Worm (Caenorhabditis elegans) whole organism, early embryonic: ENCODE data around the gene Y54G2A.76.

Experiments
- B0310.2 ChIP-seq: sonication (generic microtip); optimal IDR thresholded peaks from 2 replicates; lab custom pipeline; 2016; ENCODE audit warnings: mild to moderate bottlenecking, missing genetic modification characterization, missing compliant biosample characterization
- F13C5.2 ChIP-seq: sonication (generic microtip); optimal IDR thresholded peaks from 2 replicates; lab custom pipeline; 2017; ENCODE audit warnings: mild to moderate bottlenecking, missing genetic modification characterization, inconsistent platforms, missing compliant biosample characterization
- aly-1 ChIP-seq: sonication (generic microtip); optimal IDR thresholded peaks from 2 replicates; lab custom pipeline; 2016; ENCODE audit warnings: missing genetic modification characterization, missing compliant biosample characterization
- ama-1 ChIP-seq: fragments of 150-350 bp; optimal IDR thresholded peaks from 2 replicates; lab custom pipeline; 2014
- ceh-13 ChIP-seq: fragments of 200-800 bp; sonication (Bioruptor generic); optimal IDR thresholded peaks from 2 replicates; lab custom pipeline; 2018; ENCODE audit warnings: mild to moderate bottlenecking, missing genetic modification characterization, missing compliant biosample characterization
- ceh-36 ChIP-seq: sonication (generic microtip); optimal IDR thresholded peaks from 2 replicates; lab custom pipeline; 2016; ENCODE audit warnings: missing genetic modification characterization, inconsistent platforms, missing compliant biosample characterization
- ets-7 ChIP-seq: sonication (generic microtip); optimal IDR thresholded peaks from 2 replicates; lab custom pipeline; 2016; ENCODE audit warnings: missing genotype, missing genetic modification characterization, missing compliant biosample characterization
- flt-1 ChIP-seq: fragments of 200-800 bp; sonication (Bioruptor generic); IDR thresholded peaks from 2 replicates; pipeline ENCODE4 v1.3.6; 2022; ENCODE audit warnings: missing genetic modification characterization, missing compliant biosample characterization
- hmbx-1 ChIP-seq: sonication (generic microtip); optimal IDR thresholded peaks from 2 replicates; lab custom pipeline; 2016; ENCODE audit warnings: mild to moderate bottlenecking, missing genetic modification characterization, missing compliant biosample characterization
- hmg-4 ChIP-seq: fragments of 200-800 bp; sonication (Bioruptor generic); optimal IDR thresholded peaks from 2 replicates; lab custom pipeline; 2018; ENCODE audit warnings: mild to moderate bottlenecking, missing genetic modification characterization, missing compliant biosample characterization
- hnd-1 ChIP-seq: sonication (generic microtip); optimal IDR thresholded peaks from 2 replicates; lab custom pipeline; 2016; ENCODE audit warnings: missing genetic modification characterization, missing compliant biosample characterization
- pes-1 ChIP-seq: fragments of 200-800 bp; sonication (Bioruptor generic); IDR thresholded peaks from 2 replicates; pipeline ENCODE4 v1.3.6; 2022; ENCODE audit warnings: missing genetic modification reagents, missing genetic modification characterization, missing compliant biosample characterization
- scrt-1 ChIP-seq: fragments of 200-800 bp; sonication (Bioruptor generic); IDR thresholded peaks from 2 replicates; pipeline ENCODE4 v1.3.6; 2022; ENCODE audit warnings: missing genetic modification characterization, missing compliant biosample characterization
- sea-1 ChIP-seq: fragments of 200-800 bp; sonication (Bioruptor generic); conservative IDR thresholded peaks from 2 replicates; pipeline ENCODE4 v1.3.6; 2022; ENCODE audit warnings: missing genetic modification characterization, missing compliant biosample characterization
- tbx-11 ChIP-seq: fragments of 200-800 bp; sonication (Bioruptor generic); IDR thresholded peaks from 2 replicates; pipeline ENCODE4 v1.3.6; 2022; ENCODE audit warnings: missing genetic modification characterization, missing compliant biosample characterization
- tbx-37 ChIP-seq: fragments of 200-800 bp; sonication (Bioruptor generic); conservative IDR thresholded peaks from 2 replicates; pipeline ENCODE4 v1.3.6; 2022; ENCODE audit warnings: missing genetic modification reagents, missing genetic modification characterization, missing compliant biosample characterization
- tra-4 ChIP-seq: sonication (generic microtip); optimal IDR thresholded peaks from 2 replicates; lab custom pipeline; 2017; ENCODE audit warnings: missing genetic modification characterization, missing compliant biosample characterization

Gene Y54G2A.76

ce11 chrIV:2803652-2804051, 5.6 kb upstream of the Y54G2A.76 start, which contains the start of gene Y54G2A.32:
TSS of gene Y54G2A.32 (plus strand) at chrIV:2803952.
- TF ChIP-seq hmbx-1, result no peak
- no peak for TF ChIP-seq hnd-1 (tag; lab: Kevin White, UChicago)
- no peak for TF ChIP-seq B0310.2 (tag; lab: Kevin White, UChicago)
- no peak for TF ChIP-seq hmg-4
- no peak for TF ChIP-seq tbx-11 (GFP tag; lab: Robert Waterston, UW)
- TF ChIP-seq ets-7, result no peak

DNA sequence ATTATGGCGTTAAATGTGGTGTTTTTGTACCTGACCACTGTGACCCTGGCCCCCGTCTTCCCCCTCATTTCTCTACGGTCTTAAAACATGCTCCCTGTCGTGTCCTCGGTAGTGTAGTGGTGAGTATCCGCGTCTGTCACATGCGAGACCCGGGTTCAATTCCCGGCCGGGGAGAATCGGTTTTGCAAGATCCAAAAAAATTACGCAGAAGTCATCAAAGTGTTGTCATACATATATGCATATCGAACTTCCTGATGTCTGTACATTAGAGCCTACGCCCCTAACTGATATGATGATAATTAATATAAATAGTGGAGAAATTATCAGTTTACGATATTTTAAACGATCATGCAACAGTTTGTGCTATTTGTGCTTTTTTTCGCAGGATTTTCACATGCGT, 3.7 kb upstream of the Y54G2A.76 start, which contains the start of gene Y54G2A.45:
Gene Y54G2A.45 (plus strand): TSS at position 333 of the 400 bp plus-strand sequence.
- TF ChIP-seq ceh-13 (GFP tag; lab: Kevin White, UChicago) (peak; percentile 80), ama-1 (lab: Kevin White, UChicago) (no peak), aly-1 (tag; lab: Kevin White, UChicago) (peak; percentile 65), B0310.2 (tag; lab: Kevin White, UChicago) (peak; percentile 81), tbx-37 (GFP tag; lab: Robert Waterston, UW) (peak; percentile 64; the same call in 1 of the 2 replicates), hnd-1 (tag; lab: Kevin White, UChicago) (peak; percentile 69), tra-4 (tag; lab: Kevin White, UChicago) (peak; percentile 30), hmg-4 (peak; percentile 87), F13C5.2 (tag; lab: Kevin White, UChicago) (no peak), hmbx-1 (peak; percentile 49), ceh-36 (peak; percentile 67), pes-1 (peak; percentile 88), tbx-11 (GFP tag; lab: Robert Waterston, UW) (peak; percentile 81), sea-1 (GFP tag; lab: Robert Waterston, UW) (peak; percentile 88), ets-7 (peak; percentile 37), scrt-1 (peak; percentile 82), flt-1 (GFP tag; lab: Robert Waterston, UW) (peak; percentile 85)

DNA sequence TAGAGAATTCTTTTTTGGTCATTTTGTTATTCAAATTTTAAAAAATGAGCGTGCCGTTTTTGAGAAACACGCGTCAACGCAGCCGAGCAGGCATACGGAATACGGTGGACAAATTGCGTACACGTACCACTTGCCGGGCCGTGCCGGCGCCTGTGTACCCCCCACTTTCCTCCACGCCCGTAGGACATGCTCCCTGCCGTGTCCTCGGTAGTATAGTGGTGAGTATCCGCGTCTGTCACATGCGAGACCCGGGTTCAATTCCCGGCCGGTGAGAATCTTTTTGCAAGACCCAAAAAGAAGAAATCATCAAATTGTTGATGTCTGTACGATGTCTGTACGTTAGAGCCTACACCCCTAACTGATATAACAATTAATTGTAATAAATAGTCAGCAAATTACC, 1.1 kb upstream of the Y54G2A.76 start:
- TF ChIP-seq flt-1 (GFP tag; lab: Robert Waterston, UW) (0 out of 2 replicates have a peak, but pooled peaks have one; percentile 27), aly-1 (tag; lab: Kevin White, UChicago) (no peak), hmbx-1 (no peak), tbx-37 (GFP tag; lab: Robert Waterston, UW) (no peak), ets-7 (no peak), hmg-4 (no peak), F13C5.2 (tag; lab: Kevin White, UChicago) (no peak), scrt-1 (peak; percentile 42; the same call in 1 of the 2 replicates), tra-4 (tag; lab: Kevin White, UChicago) (no peak), hnd-1 (tag; lab: Kevin White, UChicago) (no peak), sea-1 (GFP tag; lab: Robert Waterston, UW) (no peak), B0310.2 (tag; lab: Kevin White, UChicago) (no peak), pes-1 (0 out of 2 replicates have a peak, but pooled peaks have one; percentile 22), ama-1 (lab: Kevin White, UChicago) (no peak), ceh-36 (no peak), ceh-13 (GFP tag; lab: Kevin White, UChicago) (no peak), tbx-11 (GFP tag; lab: Robert Waterston, UW) (no peak)

DNA sequence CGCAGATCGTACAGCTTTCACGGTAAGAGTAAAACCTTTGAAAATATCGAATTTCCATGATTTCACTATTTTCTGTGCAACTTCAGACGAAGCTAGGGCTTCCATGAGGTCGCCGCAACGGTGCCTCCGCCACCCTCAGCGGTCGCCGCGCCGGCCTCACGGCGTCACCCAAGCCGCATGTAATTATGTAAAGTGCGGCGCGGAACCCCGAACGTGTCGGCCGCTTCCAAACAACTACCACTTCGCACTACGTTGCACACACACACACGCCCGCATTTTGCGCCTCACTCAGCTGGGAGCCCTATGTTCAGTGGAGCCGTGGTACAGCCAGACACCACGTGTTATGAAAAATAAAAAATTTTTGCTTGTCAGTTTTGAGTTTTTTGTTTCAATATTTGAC, 7.8 kb downstream of the Y54G2A.76 start:
- TF ChIP-seq flt-1 (GFP tag; lab: Robert Waterston, UW) (no peak), ets-7 (no peak), hmg-4 (no peak), sea-1 (GFP tag; lab: Robert Waterston, UW) (no peak), tbx-11 (GFP tag; lab: Robert Waterston, UW) (no peak), F13C5.2 (tag; lab: Kevin White, UChicago) (no peak), ceh-36 (no peak), aly-1 (tag; lab: Kevin White, UChicago) (no peak), hmbx-1 (no peak), pes-1 (no peak), hnd-1 (tag; lab: Kevin White, UChicago) (no peak)

ce11 chrIV:2819633-2820032, 10.4 kb downstream of the Y54G2A.76 start, which contains the start of gene Y54G2A.13:
TSS of gene Y54G2A.13 (minus strand) at chrIV:2819733.
- TF ChIP-seq ets-7 (no peak), F13C5.2 (tag; lab: Kevin White, UChicago) (no peak), tra-4 (tag; lab: Kevin White, UChicago) (no peak), sea-1 (GFP tag; lab: Robert Waterston, UW) (no peak), tbx-11 (GFP tag; lab: Robert Waterston, UW) (no peak), B0310.2 (tag; lab: Kevin White, UChicago) (no peak), ceh-36 (no peak), tbx-37 (GFP tag; lab: Robert Waterston, UW) (no peak), ceh-13 (GFP tag; lab: Kevin White, UChicago) (no peak), flt-1 (GFP tag; lab: Robert Waterston, UW) (no peak), pes-1 (no peak), aly-1 (tag; lab: Kevin White, UChicago) (no peak), hmbx-1 (no peak), hnd-1 (tag; lab: Kevin White, UChicago) (no peak), hmg-4 (no peak), ama-1 (lab: Kevin White, UChicago) (no peak), scrt-1 (no peak)

ce11 chrIV:2820408-2820807, 11.2 kb downstream of the Y54G2A.76 start, which contains the start of gene Y54G2A.37:
TSS of gene Y54G2A.37 (plus strand) at chrIV:2820708.
- no peak for TF ChIP-seq hnd-1 (tag; lab: Kevin White, UChicago)
- TF ChIP-seq scrt-1, result no peak
- TF ChIP-seq tbx-37 (GFP tag; lab: Robert Waterston, UW), result no peak
- TF ChIP-seq ceh-13 (GFP tag; lab: Kevin White, UChicago), result no peak

ce11 chrIV:2823446-2823845, 14.2 kb downstream of the Y54G2A.76 start, which contains the start of gene clec-80:
TSS of gene clec-80 (plus strand) at chrIV:2823746.
- TF ChIP-seq F13C5.2 (tag; lab: Kevin White, UChicago), result no peak
- TF ChIP-seq sea-1 (GFP tag; lab: Robert Waterston, UW), result no peak
